Fruit fly (Drosophila melanogaster) whole organism, embryonic: ENCODE results near the gene Naxe.
A peak's percentile ranks its signal among the peaks of the same experiment; 100 is the strongest.

Source experiments
- Asciz ChIP-seq: fragments of 200-800 bp; sonication (Bioruptor generic); optimal IDR thresholded peaks from 2 replicates; lab custom pipeline; 2017; ENCODE audit warnings: missing biosample characterization, mild to moderate bottlenecking, missing genetic modification characterization, missing genetic modification reagents
- B-H1 ChIP-seq: fragments of 200-800 bp; sonication (Bioruptor generic); IDR thresholded peaks from 3 replicates; pipeline ENCODE4 v1.3.6; 2022; ENCODE audit warnings: missing biosample characterization, missing genetic modification characterization
- Bgb ChIP-seq: fragments of 200-800 bp; sonication (Bioruptor generic); IDR thresholded peaks from 2 replicates; pipeline ENCODE4 v1.3.6; 2022; ENCODE audit warnings: missing biosample characterization, missing genetic modification characterization; ENCODE audit not compliant: partially characterized antibody
- Bteb2 ChIP-seq: fragments of 200-800 bp; sonication (Bioruptor generic); optimal IDR thresholded peaks from 2 replicates; lab custom pipeline; 2016; ENCODE audit warnings: missing biosample characterization, missing genetic modification characterization
- CG12071 ChIP-seq: fragments of 200-800 bp; sonication (Bioruptor generic); optimal IDR thresholded peaks from 3 replicates; lab custom pipeline; 2018; ENCODE audit warnings: missing biosample characterization, mild to moderate bottlenecking, missing genetic modification characterization
- CG15011 ChIP-seq: fragments of 200-800 bp; sonication (Bioruptor generic); optimal IDR thresholded peaks from 3 replicates; lab custom pipeline; 2018; ENCODE audit warnings: missing biosample characterization, mild to moderate bottlenecking, missing genetic modification characterization
- CG15479 ChIP-seq: fragments of 200-800 bp; sonication (Bioruptor generic); optimal IDR thresholded peaks from 3 replicates; lab custom pipeline; 2019; ENCODE audit warnings: missing biosample characterization, mild to moderate bottlenecking, missing genetic modification characterization, moderate library complexity
- CG1603 ChIP-seq: fragments of 200-800 bp; sonication (Bioruptor generic); optimal IDR thresholded peaks from 2 replicates; lab custom pipeline; 2019; ENCODE audit warnings: missing biosample characterization, mild to moderate bottlenecking, missing genetic modification characterization, moderate library complexity
- CG17385 ChIP-seq: fragments of 200-800 bp; sonication (Bioruptor generic); optimal IDR thresholded peaks from 3 replicates; lab custom pipeline; 2018; ENCODE audit warnings: missing biosample characterization, mild to moderate bottlenecking, missing genetic modification characterization
- CG18011 ChIP-seq: fragments of 200-800 bp; sonication (Bioruptor generic); optimal IDR thresholded peaks from 2 replicates; lab custom pipeline; 2017; ENCODE audit warnings: missing biosample characterization, missing genetic modification characterization, mild to moderate bottlenecking, moderate library complexity, missing genotype
- CG2202 ChIP-seq: fragments of 200-800 bp; sonication (Bioruptor generic); optimal IDR thresholded peaks from 2 replicates; lab custom pipeline; 2018; ENCODE audit warnings: missing biosample characterization, mild to moderate bottlenecking, missing genetic modification characterization
- CG2678 ChIP-seq: fragments of 200-800 bp; sonication (Bioruptor generic); optimal IDR thresholded peaks from 3 replicates; lab custom pipeline; 2019; ENCODE audit warnings: missing biosample characterization, mild to moderate bottlenecking, missing genetic modification characterization, moderate library complexity
- CG2889 ChIP-seq: fragments of 200-800 bp; sonication (Bioruptor generic); IDR thresholded peaks from 3 replicates; pipeline ENCODE4 v1.3.6; 2022; ENCODE audit warnings: missing biosample characterization, missing genetic modification characterization
- CG31224 ChIP-seq: fragments of 200-800 bp; sonication (Bioruptor generic); IDR thresholded peaks from 2 replicates; pipeline ENCODE4 v1.3.6; 2022; ENCODE audit warnings: missing biosample characterization, missing genetic modification characterization
- CG4360 ChIP-seq: fragments of 200-800 bp; sonication (Bioruptor generic); IDR thresholded peaks from 2 replicates; pipeline ENCODE4 v1.3.6; 2022; ENCODE audit warnings: missing biosample characterization, missing genetic modification characterization
- CG6689 ChIP-seq: fragments of 200-800 bp; sonication (Bioruptor generic); IDR thresholded peaks from 2 replicates; pipeline ENCODE4 v1.3.6; 2022; ENCODE audit warnings: missing biosample characterization, missing genetic modification characterization
- CG6813 ChIP-seq: fragments of 200-800 bp; sonication (Bioruptor generic); optimal IDR thresholded peaks from 2 replicates; lab custom pipeline; 2017; ENCODE audit warnings: missing biosample characterization, missing genetic modification characterization, mild to moderate bottlenecking, moderate library complexity, missing genetic modification reagents
- CrebB ChIP-seq: fragments of 200-800 bp; sonication (Bioruptor generic); optimal IDR thresholded peaks from 3 replicates; lab custom pipeline; 2018; ENCODE audit warnings: missing biosample characterization, mild to moderate bottlenecking, missing genetic modification characterization
- Deaf1 ChIP-seq: fragments of 200-800 bp; optimal IDR thresholded peaks from 3 replicates; lab custom pipeline; 2019; ENCODE audit warnings: missing biosample characterization, mild to moderate bottlenecking, missing genetic modification characterization, moderate library complexity
- Dfd ChIP-seq, 2 experiments: fragments of >200 bp; optimal IDR thresholded peaks; 2 replicates each; lab custom pipeline; 2017; ENCODE audit warnings: missing biosample characterization in 2 of 2, missing genetic modification characterization in 2 of 2
- Gsc ChIP-seq: fragments of 200-800 bp; sonication (Bioruptor generic); IDR thresholded peaks from 2 replicates; pipeline ENCODE4 v1.3.6; 2022; ENCODE audit warnings: missing biosample characterization, missing genetic modification characterization
- Gug ChIP-seq: fragments of 200-800 bp; sonication (Bioruptor generic); IDR thresholded peaks from 4 replicates; pipeline ENCODE4 v1.3.6; 2022; ENCODE audit warnings: missing biosample characterization, missing genetic modification characterization
- Hr78 ChIP-seq, 2 experiments: fragments of 200-800 bp in 1 of 2; fragments of >200 bp in 1 of 2; sonication (Bioruptor generic) in 1 of 2; optimal IDR thresholded peaks; 2 replicates each; lab custom pipeline; 2017 to 2019; ENCODE audit warnings: missing biosample characterization in 2 of 2, missing genetic modification characterization in 2 of 2, mild to moderate bottlenecking in 1 of 2, moderate library complexity in 1 of 2
- Jarid2 ChIP-seq: fragments of 200-800 bp; sonication (Bioruptor generic); optimal IDR thresholded peaks from 3 replicates; lab custom pipeline; 2017; ENCODE audit warnings: mild to moderate bottlenecking, missing biosample characterization, missing genetic modification reagents, missing genetic modification characterization
- Lhr ChIP-seq: fragments of 200-800 bp; sonication (Bioruptor generic); optimal IDR thresholded peaks from 3 replicates; lab custom pipeline; 2017; ENCODE audit warnings: mild to moderate bottlenecking, missing biosample characterization, missing genetic modification reagents, missing genetic modification characterization
- MTF-1 ChIP-seq: fragments of 200-800 bp; sonication (Bioruptor generic); optimal IDR thresholded peaks from 2 replicates; lab custom pipeline; 2018; ENCODE audit warnings: missing biosample characterization, mild to moderate bottlenecking, missing genetic modification characterization, borderline replicate concordance
- Mes4 ChIP-seq: fragments of 200-800 bp; sonication (Bioruptor generic); optimal IDR thresholded peaks from 2 replicates; lab custom pipeline; 2016; ENCODE audit warnings: missing biosample characterization, missing genetic modification characterization
- Opbp ChIP-seq: fragments of 200-800 bp; sonication (Bioruptor generic); IDR thresholded peaks from 3 replicates; pipeline ENCODE4 v1.3.6; 2022; ENCODE audit warnings: missing biosample characterization, missing genetic modification characterization; ENCODE audit not compliant: partially characterized antibody
- Ptx1 ChIP-seq: fragments of 200-800 bp; sonication (Bioruptor generic); IDR thresholded peaks from 2 replicates; pipeline ENCODE4 v1.3.6; 2022; ENCODE audit warnings: missing biosample characterization, missing genetic modification characterization
- Sox100B ChIP-seq: fragments of 200-800 bp; sonication (Bioruptor generic); optimal IDR thresholded peaks from 3 replicates; lab custom pipeline; 2018; ENCODE audit warnings: missing biosample characterization, mild to moderate bottlenecking, missing genetic modification characterization
- Trl ChIP-seq, 3 experiments: fragments of >200 bp in 2 of 3; fragments of 200-800 bp in 1 of 3; sonication (Bioruptor generic) in 1 of 3; optimal IDR thresholded peaks; 2 replicates in 1 of 3; 3 replicates in 2 of 3; lab custom pipeline; 2016 to 2017; ENCODE audit warnings: missing biosample characterization in 1 of 3, missing genetic modification characterization in 1 of 3
- ara ChIP-seq: fragments of 200-800 bp; sonication (Bioruptor generic); IDR thresholded peaks from 2 replicates; pipeline ENCODE4 v1.3.6; 2022; ENCODE audit warnings: missing biosample characterization, missing genetic modification characterization
- bbx ChIP-seq: fragments of 200-800 bp; sonication (Bioruptor generic); IDR thresholded peaks from 2 replicates; pipeline ENCODE4 v1.3.6; 2022; ENCODE audit warnings: missing biosample characterization, missing genetic modification characterization; ENCODE audit not compliant: partially characterized antibody
- cas ChIP-seq: fragments of 200-800 bp; sonication (Bioruptor generic); IDR thresholded peaks from 2 replicates; pipeline ENCODE4 v1.3.6; 2022; ENCODE audit warnings: missing biosample characterization, missing genetic modification characterization
- chif ChIP-seq, 2 experiments: fragments of 200-800 bp; sonication (Bioruptor generic); optimal IDR thresholded peaks; 3 replicates each; lab custom pipeline; 2016; ENCODE audit warnings: missing biosample characterization in 2 of 2, missing genetic modification characterization in 2 of 2
- dimm ChIP-seq: fragments of 200-800 bp; sonication (Bioruptor generic); IDR thresholded peaks from 2 replicates; pipeline ENCODE4 v1.3.6; 2022; ENCODE audit warnings: missing biosample characterization, missing genetic modification characterization
- dmrt11E ChIP-seq: fragments of 200-800 bp; sonication (Bioruptor generic); optimal IDR thresholded peaks from 3 replicates; lab custom pipeline; 2018; ENCODE audit warnings: missing biosample characterization, mild to moderate bottlenecking, missing genetic modification characterization, moderate library complexity
- h ChIP-seq: fragments of >200 bp; optimal IDR thresholded peaks from 2 replicates; lab custom pipeline; 2017
- ind ChIP-seq: fragments of 200-800 bp; sonication (Bioruptor generic); optimal IDR thresholded peaks from 3 replicates; lab custom pipeline; 2016; ENCODE audit warnings: missing biosample characterization, missing genetic modification characterization
- jigr1 ChIP-seq: fragments of 200-800 bp; sonication (Bioruptor generic); IDR thresholded peaks from 3 replicates; pipeline ENCODE4 v1.3.6; 2022; ENCODE audit warnings: missing biosample characterization, missing genetic modification characterization
- ken ChIP-seq: fragments of 200-800 bp; sonication (Bioruptor generic); IDR thresholded peaks from 3 replicates; pipeline ENCODE4 v1.3.6; 2022; ENCODE audit warnings: missing biosample characterization, missing genetic modification characterization
- pum ChIP-seq: fragments of 200-800 bp; sonication (Bioruptor generic); optimal IDR thresholded peaks from 2 replicates; lab custom pipeline; 2016; ENCODE audit warnings: missing biosample characterization, missing genetic modification characterization
- so ChIP-seq: fragments of 200-800 bp; sonication (Bioruptor generic); IDR thresholded peaks from 3 replicates; pipeline ENCODE4 v1.3.6; 2022; ENCODE audit warnings: missing biosample characterization, missing genetic modification characterization
- stc ChIP-seq: fragments of 200-800 bp; sonication (Bioruptor generic); IDR thresholded peaks from 2 replicates; pipeline ENCODE4 v1.3.6; 2022; ENCODE audit warnings: missing biosample characterization, missing genetic modification characterization
- sug ChIP-seq: fragments of 200-800 bp; optimal IDR thresholded peaks from 2 replicates; lab custom pipeline; 2019; ENCODE audit warnings: missing biosample characterization, mild to moderate bottlenecking, missing genetic modification characterization, moderate library complexity
- tx ChIP-seq: fragments of 200-800 bp; sonication (Bioruptor generic); optimal IDR thresholded peaks from 2 replicates; lab custom pipeline; 2016; ENCODE audit warnings: missing biosample characterization, missing genetic modification characterization
- unpg ChIP-seq: fragments of 200-800 bp; sonication (Bioruptor generic); optimal IDR thresholded peaks from 3 replicates; lab custom pipeline; 2018; ENCODE audit warnings: missing biosample characterization, mild to moderate bottlenecking, missing genetic modification characterization, moderate library complexity
- yki ChIP-seq: fragments of >200 bp; optimal IDR thresholded peaks from 3 replicates; lab custom pipeline; 2018
- z ChIP-seq: fragments of 200-800 bp; sonication (Bioruptor generic); IDR thresholded peaks from 3 replicates; pipeline ENCODE4 v1.3.6; 2022; ENCODE audit warnings: missing biosample characterization, missing genetic modification characterization
- zen2 ChIP-seq: fragments of 200-800 bp; sonication (Bioruptor generic); IDR thresholded peaks from 3 replicates; pipeline ENCODE4 v1.3.6; 2022; ENCODE audit warnings: missing biosample characterization, missing genetic modification characterization; ENCODE audit not compliant: partially characterized antibody

The Naxe gene

dm6 chrX:10115582-10116207, 29.7 kb upstream of the Naxe start (continued):
- TF ChIP-seq CG1603 (tag; lab: Kevin White, UChicago) (peak; percentile 38), dimm (GFP tag; lab: Robert Waterston, UW) (no peak), CG2202 (tag; lab: Kevin White, UChicago) (peak; percentile 45), Asciz (GFP tag; lab: Kevin White, UChicago) (peak; percentile 67), tx (no peak), CG2678 (tag; lab: Kevin White, UChicago) (peak; percentile 40), CG12071 (GFP tag; lab: Kevin White, UChicago) (no peak), Sox100B (GFP tag; lab: Kevin White, UChicago) (peak; percentile 12), ind (GFP tag; lab: Kevin White, UChicago) (no peak), chif (GFP tag; optimal IDR thresholded peaks at IDR 0.05; lab: Kevin White, UChicago) (peak in 1 of 2 experiments; percentile 22), z (GFP tag; lab: Robert Waterston, UW) (no peak), CG31224 (no peak), B-H1 (GFP tag; lab: Robert Waterston, UW) (no peak; the same call in 2 of the 3 replicates), sug (no peak), CG6813 (GFP tag; lab: Kevin White, UChicago) (peak; percentile 36), Gsc (GFP tag; lab: Robert Waterston, UW) (no peak), Deaf1 (tag; lab: Kevin White, UChicago) (no peak), CG15011 (GFP tag; lab: Kevin White, UChicago) (no peak), CG4360 (GFP tag; lab: Robert Waterston, UW) (peak; percentile 96), Mes4 (GFP tag; lab: Kevin White, UChicago) (peak; percentile 20), Jarid2 (GFP tag; lab: Kevin White, UChicago) (no peak), CG2889 (GFP tag; lab: Robert Waterston, UW) (no peak), cas (GFP tag; lab: Robert Waterston, UW) (no peak), bbx (GFP tag; lab: Robert Waterston, UW) (no peak), dmrt11E (tag; lab: Kevin White, UChicago) (peak; percentile 10), h (lab: Kevin White, UChicago) (no peak), CG15479 (GFP tag; lab: Kevin White, UChicago) (no peak), unpg (GFP tag; lab: Kevin White, UChicago) (no peak), CG18011 (GFP tag; lab: Kevin White, UChicago) (no peak), CrebB (tag; lab: Kevin White, UChicago) (no peak), Trl (optimal IDR thresholded peaks at IDR 0.05; lab: Kevin White, UChicago) (no peak), Trl (GFP tag; optimal IDR thresholded peaks at IDR 0.05; lab: Kevin White, UChicago) (peak; percentile 36), pum (GFP tag; lab: Kevin White, UChicago) (no peak), ara (peak; percentile 65), Bteb2 (GFP tag; lab: Kevin White, UChicago) (no peak), jigr1 (no peak), Hr78 (GFP tag; optimal IDR thresholded peaks at IDR 0.05; lab: Kevin White, UChicago) (no peak), so (GFP tag; lab: Robert Waterston, UW) (no peak), Opbp (no peak), zen2 (GFP tag; lab: Robert Waterston, UW) (no peak), stc (GFP tag; lab: Robert Waterston, UW) (no peak), CG17385 (no peak), MTF-1 (GFP tag; lab: Kevin White, UChicago) (no peak), CG6689 (GFP tag; lab: Robert Waterston, UW) (no peak), Bgb (no peak), Ptx1 (GFP tag; lab: Robert Waterston, UW) (no peak), Lhr (GFP tag; lab: Kevin White, UChicago) (peak; percentile 21), Dfd (GFP tag; optimal IDR thresholded peaks at IDR 0.05; lab: Kevin White, UChicago) (no peak), Gug (GFP tag; lab: Robert Waterston, UW) (no peak), yki (no peak), ken (GFP tag; lab: Robert Waterston, UW) (no peak)
